Fruit fly (Drosophila melanogaster) Kc167 (cell line): ENCODE results near the gene CG18273.

Experiments
- Myc ChIP-seq: fragments of >200 bp; optimal IDR thresholded peaks from 2 replicates; lab custom pipeline; 2017; ENCODE audit warnings: missing external identifiers
- Sin3A ChIP-seq: fragments of >200 bp; optimal IDR thresholded peaks from 2 replicates; lab custom pipeline; 2018; ENCODE audit warnings: missing external identifiers
- h ChIP-seq: fragments of >200 bp; optimal IDR thresholded peaks from 3 replicates; lab custom pipeline; 2018; ENCODE audit warnings: missing external identifiers
- psq ChIP-seq: fragments of >200 bp; optimal IDR thresholded peaks from 2 replicates; lab custom pipeline; 2017; ENCODE audit warnings: missing external identifiers

DNA sequence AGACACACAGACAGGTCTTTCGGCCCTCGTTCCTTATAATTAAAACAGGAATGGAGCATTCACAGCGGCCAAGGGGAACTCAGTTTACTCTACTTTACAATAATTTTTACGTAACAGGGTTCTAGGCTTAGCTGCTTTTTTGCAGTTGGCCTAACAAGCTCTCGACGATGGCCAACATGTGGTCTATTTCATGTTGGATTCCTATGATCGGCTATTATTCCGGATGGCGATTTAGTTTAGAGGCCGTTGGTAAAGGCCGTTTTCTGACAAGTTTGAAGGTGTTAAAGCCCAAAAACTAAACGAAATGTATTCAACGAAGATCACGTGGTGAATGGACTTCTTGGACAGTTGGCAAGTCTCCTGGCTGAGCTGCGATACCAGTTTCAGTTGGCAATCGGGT is 41.4 kb downstream of the CG18273 start:
- no peak for TF ChIP-seq Myc
- no peak for TF ChIP-seq h (lab: Kevin White, UChicago)
- no peak for TF ChIP-seq Sin3A
- TF ChIP-seq psq (lab: Kevin White, UChicago), result no peak
